Fruit fly (Drosophila melanogaster) Kc167 (cell line): ENCODE measurements around the gene CG31343.

Source experiments
- Myc ChIP-seq: fragments of >200 bp; optimal IDR thresholded peaks from 2 replicates; lab custom pipeline; 2017; ENCODE audit warnings: missing external identifiers
- h ChIP-seq: fragments of >200 bp; optimal IDR thresholded peaks from 3 replicates; lab custom pipeline; 2018; ENCODE audit warnings: missing external identifiers
- insv ChIP-seq: fragments of >200 bp; optimal IDR thresholded peaks from 3 replicates; lab custom pipeline; 2018; ENCODE audit warnings: missing external identifiers
- psq ChIP-seq: fragments of >200 bp; optimal IDR thresholded peaks from 2 replicates; lab custom pipeline; 2017; ENCODE audit warnings: missing external identifiers
- ttk ChIP-seq: sonication (Bioruptor generic); optimal IDR thresholded peaks from 2 replicates; lab custom pipeline; 2017; ENCODE audit warnings: missing external identifiers

dm6 chr3R:21753099-21753498, 8.0 kb downstream of the CG31343 start:
- no peak for TF ChIP-seq psq (lab: Kevin White, UChicago)
- TF ChIP-seq ttk (lab: Kevin White, UChicago) = no peak
- TF ChIP-seq insv = no peak
- no peak for TF ChIP-seq h (lab: Kevin White, UChicago)
- TF ChIP-seq Myc (lab: Kevin White, UChicago) = no peak
